Worm (Caenorhabditis elegans): ENCODE results near the gene C09F5.3.

The C09F5.3 gene

DNA sequence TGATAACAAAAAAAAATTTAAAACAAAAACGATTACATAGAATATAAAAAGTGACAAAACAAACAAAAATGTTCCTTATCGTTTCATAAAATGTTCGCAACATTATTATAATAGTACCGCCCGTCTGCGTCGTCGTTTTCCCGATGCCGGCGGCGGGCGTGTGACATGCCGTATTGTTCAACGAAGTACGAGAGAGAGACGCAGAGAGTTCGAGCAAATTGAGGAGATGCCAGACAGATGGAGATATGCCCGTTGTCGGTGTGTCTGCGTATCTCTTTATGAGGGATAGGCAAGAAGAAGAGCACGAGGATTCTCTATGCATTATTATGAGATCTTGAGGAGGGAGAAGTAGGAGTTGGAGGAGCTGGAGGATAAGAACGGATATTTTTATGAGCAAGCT lies 41.3 kb downstream of the C09F5.3 start (continued):
- TF ChIP-seq tra-1 (GFP tag; IDR thresholded peaks at IDR 0.05) = peak; percentile 77
- peak; percentile 49; the same call in 1 of the 2 replicates for TF ChIP-seq arid-1 (GFP tag; conservative IDR thresholded peaks at IDR 0.05)
- no peak for TF ChIP-seq unc-130 (GFP tag; optimal IDR thresholded peaks at IDR 0.05)
- TF ChIP-seq lsy-2 (tag; optimal IDR thresholded peaks at IDR 0.05) = peak; percentile 57 to 80
- no peak for TF ChIP-seq ztf-7 (tag; optimal IDR thresholded peaks at IDR 0.05)
- TF ChIP-seq T20F7.1 (GFP tag; optimal IDR thresholded peaks at IDR 0.05) = no peak
- TF ChIP-seq duxl-1 (tag; optimal IDR thresholded peaks at IDR 0.05; ENCODE audit: poor library complexity) = peak; percentile 42
- TF ChIP-seq Y48G9A.11 (GFP tag; IDR thresholded peaks at IDR 0.05) = no peak
- no peak for TF ChIP-seq attf-4 (tag; optimal IDR thresholded peaks at IDR 0.05)
- peak; percentile 53 for TF ChIP-seq spr-1 (tag; optimal IDR thresholded peaks at IDR 0.05)
- peak; percentile 73; the same call in 1 of the 2 replicates for TF ChIP-seq lin-1 (GFP tag; IDR thresholded peaks at IDR 0.05)
- TF ChIP-seq F10B5.3 (tag; optimal IDR thresholded peaks at IDR 0.05) = no peak
- TF ChIP-seq ceh-44 (GFP tag; IDR thresholded peaks at IDR 0.05) = no peak
- TF ChIP-seq ces-1 (GFP tag; optimal IDR thresholded peaks at IDR 0.05) = no peak
- TF ChIP-seq sdz-12 (GFP tag; optimal IDR thresholded peaks at IDR 0.05) = no peak
- TF ChIP-seq gei-8 (GFP tag; optimal IDR thresholded peaks at IDR 0.05) = peak; percentile 63
- 0 out of 2 replicates have a peak, but pooled peaks have one; percentile 17 for TF ChIP-seq dmd-9 (GFP tag; IDR thresholded peaks at IDR 0.05)
- no peak for TF ChIP-seq snpc-1.2 (GFP tag; IDR thresholded peaks at IDR 0.05)
- no peak for TF ChIP-seq ztf-11 (tag; optimal IDR thresholded peaks at IDR 0.05)
- TF ChIP-seq R02D3.7 (tag; optimal IDR thresholded peaks at IDR 0.05) = no peak
- TF ChIP-seq lin-39 (tag; optimal IDR thresholded peaks at IDR 0.05) = no peak
- TF ChIP-seq ZK337.2 (GFP tag; IDR thresholded peaks at IDR 0.05) = no peak
- peak; percentile 99 for TF ChIP-seq aha-1 (tag)
- TF ChIP-seq saeg-2 (GFP tag; IDR thresholded peaks at IDR 0.05) = 0 out of 2 replicates have a peak, but pooled peaks have one; percentile 31
- peak; percentile 80 for TF ChIP-seq rbr-2 (tag; optimal IDR thresholded peaks at IDR 0.05)
- peak; percentile 95 for TF ChIP-seq dmd-6 (GFP tag; IDR thresholded peaks at IDR 0.05)
- TF ChIP-seq mdl-1 (tag; optimal IDR thresholded peaks at IDR 0.05) = peak; percentile 60 to 96
- TF ChIP-seq fkh-10 (GFP tag; optimal IDR thresholded peaks at IDR 0.05) = peak; percentile 25
- peak; percentile 7 for TF ChIP-seq F37D6.2 (tag; optimal IDR thresholded peaks at IDR 0.05)
- TF ChIP-seq nhr-28 (tag; optimal IDR thresholded peaks at IDR 0.05) = peak; percentile 98
- TF ChIP-seq zfp-2 (tag; optimal IDR thresholded peaks at IDR 0.05) = no peak
- peak; percentile 91 for TF ChIP-seq hmg-1.1 (GFP tag; IDR thresholded peaks at IDR 0.05)
- no peak for TF ChIP-seq Y5F2A.4 (GFP tag; optimal IDR thresholded peaks at IDR 0.05)
- TF ChIP-seq nhr-11 (tag; optimal IDR thresholded peaks at IDR 0.05) = peak; percentile 87
- no peak for TF ChIP-seq nhr-10 (tag; optimal IDR thresholded peaks at IDR 0.05)
- TF ChIP-seq hlh-11 (tag; optimal IDR thresholded peaks at IDR 0.05) = peak; percentile 99
- TF ChIP-seq ZK546.5 (tag; optimal IDR thresholded peaks at IDR 0.05) = no peak
- TF ChIP-seq pha-4 (GFP tag; IDR thresholded peaks at IDR 0.05) = peak; percentile 78
- no peak for TF ChIP-seq pha-4 (tag; optimal IDR thresholded peaks at IDR 0.05)
- no peak for TF ChIP-seq lim-7 (GFP tag; IDR thresholded peaks at IDR 0.05)
- peak in 1 of 2 experiments; percentile 42 for TF ChIP-seq unc-62 (GFP tag; optimal IDR thresholded peaks at IDR 0.05 in 1 of 2)
- TF ChIP-seq unc-62 (tag; optimal IDR thresholded peaks at IDR 0.05) = no peak
- no peak for TF ChIP-seq nhr-76 (tag; optimal IDR thresholded peaks at IDR 0.05)
- peak in 1 of 2 experiments; percentile 81 for TF ChIP-seq hif-1 (tag; optimal IDR thresholded peaks at IDR 0.05)
- TF ChIP-seq spr-3 (GFP tag; optimal IDR thresholded peaks at IDR 0.05) = no peak
- TF ChIP-seq jun-1 (tag; optimal IDR thresholded peaks at IDR 0.05) = peak; percentile 58
- TF ChIP-seq zip-11 (GFP tag; IDR thresholded peaks at IDR 0.05) = no peak
- no peak for TF ChIP-seq mdt-29 (GFP tag; IDR thresholded peaks at IDR 0.05)
- no peak for TF ChIP-seq D1046.2 (GFP tag; IDR thresholded peaks at IDR 0.05)
- TF ChIP-seq nhr-77 (tag; optimal IDR thresholded peaks at IDR 0.05) = peak; percentile 97
- TF ChIP-seq unc-39 (tag; optimal IDR thresholded peaks at IDR 0.05) = no peak
- TF ChIP-seq madf-5 (GFP tag; IDR thresholded peaks at IDR 0.05) = no peak
- no peak for TF ChIP-seq mxl-2 (GFP tag; conservative IDR thresholded peaks at IDR 0.05)
